Worm (Caenorhabditis elegans): ENCODE results near the gene F17E9.16.

ce11 chrIV:8363163-8363562 lies 11.0 kb downstream of the F17E9.16 start, which contains the start of gene D2096.12:
- no peak for TF ChIP-seq sptf-1 (tag; optimal IDR thresholded peaks at IDR 0.05)
- TF ChIP-seq lin-32 (GFP tag; optimal IDR thresholded peaks at IDR 0.05), result no peak
- no peak for TF ChIP-seq mep-1 (tag; optimal IDR thresholded peaks at IDR 0.05)
- TF ChIP-seq lsy-2 (tag; optimal IDR thresholded peaks at IDR 0.05), result no peak
- no peak for TF ChIP-seq nhr-237 (tag; optimal IDR thresholded peaks at IDR 0.05)
- TF ChIP-seq tbx-8 (GFP tag; optimal IDR thresholded peaks at IDR 0.05), result no peak

Measured in whole organism, mixed stage, embryonic.